Worm (Caenorhabditis elegans) whole organism, L4 larva: ENCODE data around the gene srh-265.

Experiments used
- D1046.2 ChIP-seq: fragments of 200-800 bp; sonication (Bioruptor generic); IDR thresholded peaks from 2 replicates; pipeline ENCODE4 v1.3.6; 2022; ENCODE audit warnings: missing genetic modification characterization, missing compliant biosample characterization
- F44E2.7 ChIP-seq: fragments of 200-800 bp; sonication (Bioruptor generic); IDR thresholded peaks from 2 replicates; pipeline ENCODE4 v2.1.2; 2022; ENCODE audit warnings: missing genetic modification characterization, missing compliant biosample characterization
- Y48G9A.11 ChIP-seq: fragments of 200-800 bp; sonication (Bioruptor generic); IDR thresholded peaks from 2 replicates; pipeline ENCODE4 v1.3.6; 2022; ENCODE audit warnings: missing genetic modification reagents, missing genetic modification characterization, missing compliant biosample characterization
- Y75B8A.6 ChIP-seq: fragments of 200-800 bp; sonication (Bioruptor generic); IDR thresholded peaks from 2 replicates; pipeline ENCODE4 v1.3.6; 2022; ENCODE audit warnings: missing genetic modification reagents, missing genetic modification characterization, missing compliant biosample characterization
- aly-2 ChIP-seq: sonication (generic microtip); optimal IDR thresholded peaks from 2 replicates; lab custom pipeline; 2018; ENCODE audit warnings: missing biosample characterization, missing genetic modification characterization
- ama-1 ChIP-seq: fragments of 150-350 bp; optimal IDR thresholded peaks from 2 replicates; lab custom pipeline; 2014; ENCODE audit warnings: inconsistent platforms, mixed read lengths
- arid-1 ChIP-seq: fragments of 200-800 bp; sonication (Bioruptor generic); conservative IDR thresholded peaks from 2 replicates; pipeline ENCODE4 v1.3.6; 2022; ENCODE audit warnings: missing genetic modification reagents, missing genetic modification characterization, missing compliant biosample characterization
- ceh-28 ChIP-seq: fragments of 150-350 bp; optimal IDR thresholded peaks from 2 replicates; lab custom pipeline; 2014; ENCODE audit warnings: missing biosample characterization, missing genetic modification reagents, missing genetic modification characterization
- ceh-82 ChIP-seq: sonication (generic microtip); optimal IDR thresholded peaks from 2 replicates; lab custom pipeline; 2017; ENCODE audit warnings: missing biosample characterization, missing genetic modification characterization
- ces-1 ChIP-seq: fragments of 150-350 bp; sonication (generic microtip); optimal IDR thresholded peaks from 4 replicates; lab custom pipeline; 2014; ENCODE audit warnings: missing biosample characterization, missing genetic modification reagents, missing genetic modification characterization
- ctbp-1 ChIP-seq: fragments of 200-800 bp; sonication (Bioruptor generic); IDR thresholded peaks from 2 replicates; pipeline ENCODE4 v1.3.6; 2022; ENCODE audit warnings: missing genetic modification reagents, missing genetic modification characterization, missing compliant biosample characterization
- daf-12 ChIP-seq: fragments of 150-350 bp; optimal IDR thresholded peaks from 2 replicates; lab custom pipeline; 2014; ENCODE audit warnings: missing biosample characterization, missing genetic modification reagents, missing genetic modification characterization
- dmd-6 ChIP-seq: fragments of 200-800 bp; sonication (Bioruptor generic); IDR thresholded peaks from 2 replicates; pipeline ENCODE4 v1.3.6; 2022; ENCODE audit warnings: missing genetic modification reagents, missing genetic modification characterization, missing compliant biosample characterization
- dpl-1 ChIP-seq: fragments of 150-350 bp; optimal IDR thresholded peaks from 2 replicates; lab custom pipeline; 2014; ENCODE audit warnings: missing biosample characterization, missing genetic modification reagents, missing genetic modification characterization
- dve-1 ChIP-seq: sonication (generic microtip); optimal IDR thresholded peaks from 2 replicates; lab custom pipeline; 2017; ENCODE audit warnings: antibody characterized with exemption, mild to moderate bottlenecking, missing genetic modification characterization, missing compliant biosample characterization; ENCODE audit not compliant: insufficient read depth
- egl-27 ChIP-seq: sonication (generic microtip); optimal IDR thresholded peaks from 3 replicates; lab custom pipeline; 2017; ENCODE audit warnings: missing biosample characterization, missing genetic modification reagents, missing genetic modification characterization
- egl-43 ChIP-seq: fragments of 200-800 bp; sonication (Bioruptor generic); IDR thresholded peaks from 2 replicates; pipeline ENCODE4 v1.3.6; 2022; ENCODE audit warnings: missing genetic modification reagents, missing genetic modification characterization, missing compliant biosample characterization
- fkh-10 ChIP-seq: fragments of 150-350 bp; optimal IDR thresholded peaks from 2 replicates; lab custom pipeline; 2014; ENCODE audit warnings: missing biosample characterization, missing genetic modification reagents, missing genetic modification characterization
- fos-1 ChIP-seq: fragments of 150-350 bp; optimal IDR thresholded peaks from 2 replicates; lab custom pipeline; 2014; ENCODE audit warnings: missing biosample characterization, missing genetic modification characterization
- gei-8 ChIP-seq: fragments of 200-800 bp; sonication (Bioruptor generic); optimal IDR thresholded peaks from 2 replicates; lab custom pipeline; 2018; ENCODE audit warnings: mild to moderate bottlenecking, missing genetic modification characterization, missing compliant biosample characterization
- hif-1 ChIP-seq, 2 experiments: sonication (generic microtip); optimal IDR thresholded peaks; 2 replicates each; lab custom pipeline; 2016 to 2017; ENCODE audit warnings: missing compliant biosample characterization in 2 of 2, missing genetic modification characterization in 2 of 2, missing genetic modification reagents in 2 of 2, missing genotype in 2 of 2, mild to moderate bottlenecking in 1 of 2
- jun-1 ChIP-seq: fragments of 150-350 bp; optimal IDR thresholded peaks from 2 replicates; lab custom pipeline; 2014; ENCODE audit warnings: missing biosample characterization, missing genetic modification reagents, missing genetic modification characterization
- lin-13 ChIP-seq: fragments of 150-350 bp; optimal IDR thresholded peaks from 2 replicates; lab custom pipeline; 2014; ENCODE audit warnings: missing biosample characterization, missing genetic modification reagents, missing genetic modification characterization
- lin-29 ChIP-seq: fragments of 200-800 bp; sonication (Bioruptor generic); IDR thresholded peaks from 2 replicates; pipeline ENCODE4 v1.3.6; 2022; ENCODE audit warnings: missing genetic modification reagents, missing genetic modification characterization, missing compliant biosample characterization
- madf-5 ChIP-seq, 2 experiments: fragments of 200-800 bp; sonication (Bioruptor generic); IDR thresholded peaks; 2 replicates each; pipeline ENCODE4 v1.3.6; 2022; ENCODE audit warnings: missing compliant biosample characterization in 2 of 2, missing genetic modification characterization in 2 of 2
- mdt-29 ChIP-seq: fragments of 200-800 bp; sonication (Bioruptor generic); IDR thresholded peaks from 2 replicates; pipeline ENCODE4 v1.3.6; 2022; ENCODE audit warnings: missing genetic modification reagents, missing genetic modification characterization, missing compliant biosample characterization
- nhr-11 ChIP-seq: fragments of 150-350 bp; optimal IDR thresholded peaks from 2 replicates; lab custom pipeline; 2014; ENCODE audit warnings: missing biosample characterization, missing genetic modification characterization
- nhr-25 ChIP-seq: sonication (generic microtip); optimal IDR thresholded peaks from 2 replicates; lab custom pipeline; 2017; ENCODE audit warnings: missing genetic modification characterization, mild to moderate bottlenecking, missing compliant biosample characterization, antibody characterized with exemption, moderate library complexity, borderline replicate concordance; ENCODE audit not compliant: insufficient read depth
- nhr-6 ChIP-seq: fragments of 150-350 bp; optimal IDR thresholded peaks from 2 replicates; lab custom pipeline; 2014; ENCODE audit warnings: missing biosample characterization, missing genetic modification characterization
- nhr-76 ChIP-seq: fragments of 150-350 bp; optimal IDR thresholded peaks from 2 replicates; lab custom pipeline; 2014; ENCODE audit warnings: missing biosample characterization, missing genetic modification characterization
- rbr-2 ChIP-seq: sonication (generic microtip); optimal IDR thresholded peaks from 2 replicates; lab custom pipeline; 2016; ENCODE audit warnings: missing genotype, missing genetic modification characterization, missing compliant biosample characterization
- sdz-12 ChIP-seq: fragments of 200-800 bp; sonication (Bioruptor generic); optimal IDR thresholded peaks from 2 replicates; lab custom pipeline; 2018; ENCODE audit warnings: mild to moderate bottlenecking, missing genetic modification characterization, missing compliant biosample characterization
- snpc-1.2 ChIP-seq: fragments of 200-800 bp; sonication (Bioruptor generic); IDR thresholded peaks from 2 replicates; pipeline ENCODE4 v1.3.6; 2022; ENCODE audit warnings: missing genetic modification reagents, missing genetic modification characterization, missing compliant biosample characterization
- snpc-4 ChIP-seq: fragments of 150-350 bp; optimal IDR thresholded peaks from 2 replicates; lab custom pipeline; 2014; ENCODE audit warnings: missing biosample characterization, missing genetic modification characterization
- unc-62 ChIP-seq, 3 experiments: fragments of 150-350 bp in 1 of 3; sonication (generic microtip); optimal IDR thresholded peaks in 2 of 3; peaks in 1 of 3; 1 replicate in 1 of 3; 2 replicates in 2 of 3; lab custom pipeline; 2014 to 2017; ENCODE audit warnings: missing biosample characterization in 3 of 3, missing genetic modification characterization in 3 of 3, missing genetic modification reagents in 3 of 3, missing genotype in 1 of 3
- zfp-3 ChIP-seq: fragments of 200-800 bp; sonication (Bioruptor generic); conservative IDR thresholded peaks from 2 replicates; pipeline ENCODE4 v1.3.6; 2022; ENCODE audit warnings: missing genetic modification reagents, missing genetic modification characterization, missing compliant biosample characterization
- zip-11 ChIP-seq: fragments of 200-800 bp; sonication (Bioruptor generic); IDR thresholded peaks from 2 replicates; pipeline ENCODE4 v1.3.6; 2022; ENCODE audit warnings: missing genetic modification characterization, missing compliant biosample characterization
- zip-2 ChIP-seq: fragments of 150-350 bp; optimal IDR thresholded peaks from 2 replicates; lab custom pipeline; 2014; ENCODE audit warnings: missing biosample characterization, missing genetic modification characterization

The srh-265 gene

ce11 chrV:15415951-15416350 lies at the start of gene srh-265:
TSS of gene srh-265 (plus strand) at chrV:15416251.
- no peak for TF ChIP-seq ces-1 (GFP tag; lab: Kevin White, UChicago)
- no peak for TF ChIP-seq egl-43 (GFP tag; lab: Robert Waterston, UW)
- TF ChIP-seq sdz-12 (GFP tag; lab: Kevin White, UChicago) = no peak
- TF ChIP-seq dpl-1 = no peak
- no peak for TF ChIP-seq nhr-6
- no peak for TF ChIP-seq Y48G9A.11 (GFP tag; lab: Robert Waterston, UW)

DNA sequence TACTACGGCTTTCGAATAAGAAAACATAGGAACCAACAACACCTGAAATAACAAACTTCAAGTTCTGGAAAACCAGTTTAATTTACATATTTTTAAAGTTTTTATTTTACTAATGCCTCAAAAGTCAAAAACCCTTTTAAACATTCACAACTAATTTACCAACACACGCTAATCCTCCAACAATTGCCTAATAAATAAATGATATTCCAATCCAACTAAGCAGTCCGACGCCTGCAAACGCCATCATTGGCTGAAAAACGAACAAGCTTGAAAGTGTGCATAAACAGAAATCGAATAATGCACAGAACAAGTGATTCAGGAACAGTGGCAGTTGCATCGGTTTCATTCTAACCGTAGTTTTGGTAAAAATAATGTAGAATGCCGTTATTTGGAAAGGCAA lies 48.3 kb upstream of the srh-265 start:
- TF ChIP-seq unc-62 (GFP tag; optimal IDR thresholded peaks at IDR 0.05 in 1 of 2; lab: Kevin White, UChicago) (peak in 1 of 2 experiments; percentile 95), unc-62 (tag; optimal IDR thresholded peaks at IDR 0.05; lab: Kevin White, UChicago) (no peak), nhr-25 (tag; lab: Kevin White, UChicago) (no peak)

DNA sequence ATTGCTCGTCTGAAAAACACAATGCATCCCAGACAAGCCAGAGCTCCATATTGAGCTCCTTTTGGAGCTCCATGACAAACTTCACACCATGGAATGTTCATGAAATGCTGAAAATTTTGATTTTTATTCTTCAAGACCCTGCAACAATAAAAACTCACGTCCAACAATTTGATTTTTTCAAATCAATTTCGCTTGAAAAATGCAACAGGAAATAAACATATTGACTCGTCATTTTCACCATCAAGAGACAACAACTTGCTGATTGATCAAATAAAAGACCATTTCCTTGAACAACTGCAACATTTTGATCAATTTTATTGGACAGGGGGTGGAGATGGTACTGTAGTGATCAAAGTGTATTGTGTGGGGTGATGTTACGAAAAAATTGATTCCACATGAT lies 46.3 kb upstream of the srh-265 start, which contains the start of gene nhr-269:
TSS of gene nhr-269 (minus strand) at position 101 of the 400 bp plus-strand sequence.
- TF ChIP-seq daf-12 (tag; lab: Kevin White, UChicago) = no peak
- TF ChIP-seq egl-27 = no peak
- no peak for TF ChIP-seq lin-13 (GFP tag; lab: Kevin White, UChicago)
- no peak for TF ChIP-seq zfp-3
- TF ChIP-seq ceh-28 = no peak

DNA sequence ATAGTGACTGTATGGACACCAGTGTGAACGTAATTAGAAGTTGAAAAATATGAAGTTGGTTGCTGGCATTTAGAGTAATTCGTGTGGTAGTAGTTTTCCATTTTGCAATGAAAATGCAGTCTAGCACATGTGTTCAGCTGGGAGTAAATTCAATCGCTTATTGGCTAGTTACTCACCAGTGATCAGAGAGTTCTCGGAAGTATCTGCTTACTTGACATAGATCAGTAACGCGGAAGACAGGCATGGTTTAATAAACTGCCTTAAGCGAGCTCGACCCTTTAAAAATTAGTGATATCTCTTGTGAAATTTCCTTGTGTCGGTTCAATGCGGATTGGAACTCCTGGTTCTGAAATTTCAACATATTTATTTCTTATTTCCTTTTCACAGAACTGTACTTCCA lies 39.8 kb upstream of the srh-265 start, which contains the start of gene srh-52:
TSS of gene srh-52 (minus strand) at position 101 of the 400 bp plus-strand sequence.
- TF ChIP-seq zip-11 (GFP tag; lab: Robert Waterston, UW) (no peak), mdt-29 (GFP tag; lab: Robert Waterston, UW) (no peak), fkh-10 (GFP tag; lab: Kevin White, UChicago) (no peak), Y75B8A.6 (no peak), nhr-76 (tag; lab: Kevin White, UChicago) (no peak), gei-8 (GFP tag; lab: Kevin White, UChicago) (no peak), madf-5 (GFP tag; IDR thresholded peaks at IDR 0.05; lab: Robert Waterston, UW) (no peak), lin-13 (GFP tag; lab: Kevin White, UChicago) (no peak), arid-1 (GFP tag; lab: Robert Waterston, UW) (no peak), dmd-6 (no peak), ama-1 (lab: Kevin White, UChicago) (no peak), snpc-4 (tag; lab: Kevin White, UChicago) (no peak), F44E2.7 (GFP tag; lab: Robert Waterston, UW) (no peak), zfp-3 (no peak), lin-29 (GFP tag; lab: Robert Waterston, UW) (no peak), ceh-82 (tag; lab: Kevin White, UChicago) (no peak), snpc-1.2 (GFP tag; lab: Robert Waterston, UW) (no peak)

DNA sequence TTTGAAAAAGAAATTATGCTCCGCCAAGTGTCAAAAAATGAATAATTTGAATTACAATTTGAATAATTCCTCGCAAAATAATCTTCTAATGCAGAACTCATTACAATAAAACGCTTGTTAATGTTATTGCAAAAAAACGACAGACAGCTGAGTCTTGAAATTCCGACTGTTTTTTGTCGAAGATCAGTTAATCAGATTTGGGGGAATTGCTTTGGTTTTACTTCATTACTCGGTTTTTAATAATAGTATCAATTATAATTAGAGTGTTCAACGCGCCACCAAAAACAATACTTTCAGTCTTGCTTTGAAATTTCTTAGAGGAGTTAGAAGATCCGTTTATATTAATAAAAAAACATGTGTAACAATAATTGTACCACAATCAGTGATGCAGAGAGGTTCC lies 38.1 kb upstream of the srh-265 start, which contains the start of gene srh-122:
TSS of gene srh-122 (minus strand) at position 101 of the 400 bp plus-strand sequence.
- no peak for TF ChIP-seq dve-1 (tag; lab: Kevin White, UChicago)
- TF ChIP-seq rbr-2 (tag; lab: Kevin White, UChicago) = no peak
- TF ChIP-seq jun-1 (tag; lab: Kevin White, UChicago) = no peak
- no peak for TF ChIP-seq ces-1 (GFP tag; lab: Kevin White, UChicago)
- no peak for TF ChIP-seq nhr-11 (tag; lab: Kevin White, UChicago)
- no peak for TF ChIP-seq fos-1
- TF ChIP-seq aly-2 (tag; lab: Kevin White, UChicago) = no peak
- no peak for TF ChIP-seq ctbp-1 (GFP tag; lab: Robert Waterston, UW)
- no peak for TF ChIP-seq hif-1 (tag; optimal IDR thresholded peaks at IDR 0.05; lab: Kevin White, UChicago)
- no peak for TF ChIP-seq zip-2
- TF ChIP-seq D1046.2 (GFP tag; lab: Robert Waterston, UW) = no peak
- TF ChIP-seq nhr-6 = no peak
- TF ChIP-seq, all 104 proteins: peak for 0
